Worm (Caenorhabditis elegans): ENCODE data around the gene clec-254.

Gene clec-254

DNA sequence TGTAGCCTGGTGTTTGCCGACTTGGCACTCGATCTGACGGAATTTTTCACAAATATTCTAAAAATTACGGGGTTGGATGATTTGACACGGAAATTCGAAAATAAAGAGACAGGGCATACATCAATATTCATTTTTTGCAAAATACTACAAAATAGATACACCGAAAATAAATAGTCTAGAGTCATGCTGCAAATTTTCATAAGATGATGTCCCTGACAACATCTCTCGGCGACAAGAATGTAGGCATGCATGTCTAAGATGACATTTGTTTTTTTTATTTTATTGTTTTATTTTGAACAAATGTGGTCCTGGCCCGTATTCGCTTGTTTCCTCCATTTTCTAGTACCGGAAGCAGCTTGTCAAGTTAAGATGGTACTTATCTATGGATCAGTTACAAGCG lies 17.2 kb upstream of the clec-254 start, which contains the start of gene clec-256:
clec-256 (plus strand) TSS at position 301 of the 400 bp plus-strand sequence.
- TF ChIP-seq ceh-88 (GFP tag; IDR thresholded peaks at IDR 0.05): no peak
- no peak for TF ChIP-seq unc-62 (GFP tag; optimal IDR thresholded peaks at IDR 0.05)
- TF ChIP-seq C34B4.2 (tag; optimal IDR thresholded peaks at IDR 0.05): no peak
- no peak for TF ChIP-seq ztf-4 (tag; optimal IDR thresholded peaks at IDR 0.05)
- TF ChIP-seq sox-4 (tag; optimal IDR thresholded peaks at IDR 0.05): no peak
- no peak for TF ChIP-seq aha-1 (tag; optimal IDR thresholded peaks at IDR 0.05)
- TF ChIP-seq ceh-8 (GFP tag; optimal IDR thresholded peaks at IDR 0.05): no peak
- TF ChIP-seq nhr-28 (tag; optimal IDR thresholded peaks at IDR 0.05): no peak
- no peak for TF ChIP-seq sptf-1 (tag; optimal IDR thresholded peaks at IDR 0.05)
- no peak for TF ChIP-seq xbp-1 (tag; optimal IDR thresholded peaks at IDR 0.05)
- TF ChIP-seq ets-5 (GFP tag; IDR thresholded peaks at IDR 0.05): no peak
- TF ChIP-seq nhr-84 (tag; optimal IDR thresholded peaks at IDR 0.05): no peak
- no peak for TF ChIP-seq tbx-2 (tag; optimal IDR thresholded peaks at IDR 0.05)
- TF ChIP-seq nhr-85 (tag): no peak
- no peak for TF ChIP-seq swsn-7 (tag; optimal IDR thresholded peaks at IDR 0.05)
- TF ChIP-seq rnt-1 (tag; optimal IDR thresholded peaks at IDR 0.05): no peak

DNA sequence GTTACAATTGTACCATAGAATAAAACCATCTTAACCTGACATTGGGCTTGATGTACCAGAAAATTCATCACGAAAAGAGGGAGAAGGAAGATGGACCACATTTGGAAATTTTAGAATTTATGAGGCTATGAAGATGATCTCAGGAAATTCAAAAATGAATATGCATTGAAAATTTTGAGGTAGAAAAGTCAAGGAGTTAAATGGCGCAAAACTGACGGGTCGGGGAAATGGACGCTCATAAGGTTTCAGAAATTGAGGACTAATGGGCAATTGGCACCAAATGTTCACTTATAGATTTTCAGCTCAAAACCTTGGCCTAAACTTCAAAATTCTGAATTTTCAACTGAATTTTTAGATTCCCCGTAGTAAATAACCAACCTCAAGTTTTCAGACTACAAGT lies 16.4 kb upstream of the clec-254 start, which contains the start of gene clec-255:
clec-255 (minus strand) TSS at position 101 of the 400 bp plus-strand sequence.
- TF ChIP-seq hlh-17 (GFP tag; optimal IDR thresholded peaks at IDR 0.05; ENCODE audit: borderline replicate concordance) (no peak), C34B4.2 (tag; optimal IDR thresholded peaks at IDR 0.05) (no peak), sptf-1 (tag; optimal IDR thresholded peaks at IDR 0.05) (no peak), lin-14 (GFP tag; optimal IDR thresholded peaks at IDR 0.05) (no peak), tlp-1 (tag; optimal IDR thresholded peaks at IDR 0.05) (no peak), Y116A8C.19 (tag; optimal IDR thresholded peaks at IDR 0.05; ENCODE audit: borderline replicate concordance) (no peak), nhr-12 (tag; optimal IDR thresholded peaks at IDR 0.05) (no peak), nhr-11 (tag; optimal IDR thresholded peaks at IDR 0.05) (no peak), ceh-90 (tag; optimal IDR thresholded peaks at IDR 0.05) (no peak), pqm-1 (tag; optimal IDR thresholded peaks at IDR 0.05) (no peak), lin-35 (GFP tag; optimal IDR thresholded peaks at IDR 0.05) (no peak), fkh-10 (GFP tag; optimal IDR thresholded peaks at IDR 0.05) (no peak), pag-3 (tag; optimal IDR thresholded peaks at IDR 0.05; ENCODE audit: borderline replicate concordance, insufficient read depth) (no peak), C04F5.9 (tag; optimal IDR thresholded peaks at IDR 0.05) (no peak), xbp-1 (tag; optimal IDR thresholded peaks at IDR 0.05) (no peak), pax-3 (tag; optimal IDR thresholded peaks at IDR 0.05) (no peak), hlh-4 (tag; optimal IDR thresholded peaks at IDR 0.05) (no peak), ama-1 (optimal IDR thresholded peaks at IDR 0.05) (no peak), isw-1 (GFP tag; IDR thresholded peaks at IDR 0.05) (no peak), unc-86 (tag; optimal IDR thresholded peaks at IDR 0.05) (no peak)

DNA sequence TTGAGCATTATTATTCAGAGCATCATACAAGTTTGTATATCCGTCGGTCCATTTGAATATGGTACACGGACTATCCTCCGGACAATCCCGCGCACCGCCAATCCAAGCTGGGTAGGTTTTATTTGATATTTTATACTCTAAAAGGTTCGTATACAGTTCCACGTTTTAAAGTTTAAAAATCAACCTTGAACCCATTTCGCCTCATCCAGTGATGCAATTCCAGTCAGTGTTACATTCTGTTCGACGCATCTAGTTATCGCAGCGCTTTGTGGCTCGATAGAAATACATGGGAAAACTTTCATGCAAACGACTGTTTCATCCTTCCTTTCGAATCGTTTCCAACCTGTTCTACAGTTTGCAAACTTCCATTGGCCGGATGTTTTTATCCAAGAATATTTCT lies 15.7 kb upstream of the clec-254 start:
- TF ChIP-seq efl-1 (optimal IDR thresholded peaks at IDR 0.05) (no peak), efl-1 (GFP tag; optimal IDR thresholded peaks at IDR 0.05 in 1 of 2) (no peak), egl-13 (tag; optimal IDR thresholded peaks at IDR 0.05) (no peak), lsy-2 (tag; optimal IDR thresholded peaks at IDR 0.05) (no peak), ztf-4 (tag; optimal IDR thresholded peaks at IDR 0.05) (no peak), ceh-8 (GFP tag; optimal IDR thresholded peaks at IDR 0.05) (no peak), irx-1 (tag; optimal IDR thresholded peaks at IDR 0.05) (no peak), lin-35 (GFP tag; optimal IDR thresholded peaks at IDR 0.05) (no peak), blmp-1 (tag; optimal IDR thresholded peaks at IDR 0.05) (no peak), fkh-10 (GFP tag; optimal IDR thresholded peaks at IDR 0.05) (no peak), F16B12.6 (tag; optimal IDR thresholded peaks at IDR 0.05) (no peak), pqm-1 (tag; optimal IDR thresholded peaks at IDR 0.05) (no peak), hpl-2 (GFP tag; optimal IDR thresholded peaks at IDR 0.05) (no peak), efl-3 (GFP tag; optimal IDR thresholded peaks at IDR 0.05) (no peak)
